Worm (Caenorhabditis elegans) whole organism, late embryonic: ENCODE results near the gene K10H10.9.

ENCODE experiments used
- dmd-4 ChIP-seq: sonication (generic microtip); optimal IDR thresholded peaks from 2 replicates; lab custom pipeline; 2016; ENCODE audit warnings: borderline replicate concordance, missing genetic modification characterization, missing compliant biosample characterization
- hlh-13 ChIP-seq: fragments of 200-800 bp; sonication (Bioruptor generic); optimal IDR thresholded peaks from 2 replicates; lab custom pipeline; 2018; ENCODE audit warnings: mild to moderate bottlenecking, missing genetic modification characterization, missing compliant biosample characterization
- hlh-6 ChIP-seq: sonication (generic microtip); optimal IDR thresholded peaks from 2 replicates; lab custom pipeline; 2016; ENCODE audit warnings: missing genotype, missing genetic modification characterization, missing compliant biosample characterization
- pax-1 ChIP-seq: fragments of 150-350 bp; optimal IDR thresholded peaks from 2 replicates; lab custom pipeline; 2014; ENCODE audit warnings: missing biosample characterization, missing genetic modification characterization
- sox-4 ChIP-seq: sonication (generic microtip); optimal IDR thresholded peaks from 2 replicates; lab custom pipeline; 2017; ENCODE audit warnings: mild to moderate bottlenecking, missing genetic modification characterization, inconsistent platforms, missing compliant biosample characterization
- unc-86 ChIP-seq: sonication (generic microtip); optimal IDR thresholded peaks from 2 replicates; lab custom pipeline; 2016; ENCODE audit warnings: missing genetic modification characterization, missing compliant biosample characterization
- ztf-16 ChIP-seq: sonication (generic microtip); optimal IDR thresholded peaks from 2 replicates; lab custom pipeline; 2017; ENCODE audit warnings: missing genetic modification characterization, missing compliant biosample characterization

DNA sequence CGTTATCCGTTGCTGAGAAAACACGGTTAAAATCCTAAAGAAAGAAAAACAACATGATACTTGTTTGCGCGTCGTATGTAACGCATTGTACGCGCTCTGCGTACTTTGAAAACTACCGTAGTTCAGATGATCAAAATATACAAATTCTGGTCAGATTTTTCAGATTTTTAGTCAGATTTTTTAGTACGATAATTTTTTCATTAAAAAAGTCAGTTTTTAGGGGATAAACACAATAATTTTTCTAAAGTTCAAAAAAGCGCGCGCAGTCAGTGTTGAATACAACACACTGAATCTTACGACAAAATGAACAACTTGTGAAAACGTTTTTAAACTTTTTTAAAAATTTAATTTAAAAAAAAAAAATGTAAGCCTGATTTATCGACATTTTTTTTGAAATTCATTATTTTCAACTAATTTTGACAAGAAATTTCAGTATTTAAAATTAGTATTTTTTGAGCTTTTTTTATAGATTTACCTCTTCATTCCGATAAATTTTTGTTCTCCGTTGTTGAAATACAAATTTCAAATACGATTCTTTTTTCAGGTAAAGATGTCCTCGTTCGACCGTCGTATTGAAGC, 8.8 kb upstream of the K10H10.9 start, which contains the start of gene pot-2:
- TF ChIP-seq unc-86 (tag; lab: Kevin White, UChicago) (no peak), ztf-16 (tag; lab: Kevin White, UChicago) (no peak), hlh-13 (GFP tag; lab: Kevin White, UChicago) (no peak), hlh-6 (tag; lab: Kevin White, UChicago) (no peak), sox-4 (tag; lab: Kevin White, UChicago) (no peak), dmd-4 (tag; lab: Kevin White, UChicago) (no peak), pax-1 (tag; lab: Kevin White, UChicago) (no peak)
